Worm (Caenorhabditis elegans) whole organism, L1 larva: ENCODE data around the gene F18E3.11.
"Not testable (repeated sequence)": the region's sequence is repeated elsewhere in the genome, so short reads cannot be mapped to it uniquely, and the experiment has no call there.

Experiments
- blmp-1 ChIP-seq: fragments of 150-350 bp; optimal IDR thresholded peaks from 2 replicates; lab custom pipeline; 2014; ENCODE audit warnings: missing biosample characterization, missing genetic modification characterization
- ceh-82 ChIP-seq, 3 experiments: fragments of 150-350 bp in 1 of 3; sonication (generic microtip) in 2 of 3; optimal IDR thresholded peaks; 2 replicates each; lab custom pipeline; 2014 to 2017; ENCODE audit warnings: missing biosample characterization in 3 of 3, missing genetic modification characterization in 3 of 3
- ceh-88 ChIP-seq: fragments of 200-800 bp; sonication (Bioruptor generic); IDR thresholded peaks from 2 replicates; pipeline ENCODE4 v1.3.6; 2022; ENCODE audit warnings: missing genetic modification characterization, missing compliant biosample characterization
- efl-1 ChIP-seq, 4 experiments: fragments of 150-350 bp; optimal IDR thresholded peaks in 3 of 4; peaks in 1 of 4; 1 replicate in 1 of 4; 2 replicates in 3 of 4; lab custom pipeline; 2014; ENCODE audit warnings: missing biosample characterization in 2 of 4, missing genetic modification characterization in 2 of 4, missing genetic modification reagents in 2 of 4
- efl-3 ChIP-seq: fragments of 200-800 bp; sonication (Bioruptor generic); optimal IDR thresholded peaks from 2 replicates; lab custom pipeline; 2018; ENCODE audit warnings: mild to moderate bottlenecking, missing genetic modification characterization, missing compliant biosample characterization
- elt-2 ChIP-seq: sonication (generic microtip); optimal IDR thresholded peaks from 2 replicates; lab custom pipeline; 2016; ENCODE audit warnings: missing genetic modification characterization, mild to moderate bottlenecking, inconsistent platforms, missing compliant biosample characterization, missing genetic modification reagents
- elt-3 ChIP-seq, 6 experiments: fragments of 150-350 bp in 1 of 6; sonication (generic microtip); optimal IDR thresholded peaks; 2 replicates each; lab custom pipeline; 2017 to 2018; ENCODE audit warnings: missing biosample characterization in 6 of 6, missing genetic modification characterization in 6 of 6, inconsistent platforms in 1 of 6
- ets-5 ChIP-seq: fragments of 200-800 bp; sonication (Bioruptor generic); IDR thresholded peaks from 2 replicates; pipeline ENCODE4 v1.3.6; 2022; ENCODE audit warnings: missing genetic modification characterization, missing compliant biosample characterization
- fkh-4 ChIP-seq: sonication (generic microtip); optimal IDR thresholded peaks from 2 replicates; lab custom pipeline; 2016; ENCODE audit warnings: missing compliant biosample characterization, missing genetic modification characterization, borderline replicate concordance
- fkh-8 ChIP-seq: sonication (generic microtip); optimal IDR thresholded peaks from 2 replicates; lab custom pipeline; 2016; ENCODE audit warnings: mild to moderate bottlenecking, missing genetic modification characterization, missing compliant biosample characterization
- hlh-17 ChIP-seq: fragments of 200-800 bp; sonication (Bioruptor generic); optimal IDR thresholded peaks from 2 replicates; lab custom pipeline; 2018; ENCODE audit warnings: missing genetic modification characterization, mild to moderate bottlenecking, missing compliant biosample characterization, moderate library complexity, borderline replicate concordance
- isw-1 ChIP-seq: fragments of 200-800 bp; sonication (Bioruptor generic); IDR thresholded peaks from 2 replicates; pipeline ENCODE4 v1.3.6; 2022; ENCODE audit warnings: missing genetic modification characterization, missing compliant biosample characterization
- jun-1 ChIP-seq: fragments of 150-350 bp; optimal IDR thresholded peaks from 2 replicates; lab custom pipeline; 2014; ENCODE audit warnings: missing biosample characterization, missing genetic modification reagents, missing genetic modification characterization
- lin-14 ChIP-seq: fragments of 200-800 bp; sonication (Bioruptor generic); optimal IDR thresholded peaks from 2 replicates; lab custom pipeline; 2018; ENCODE audit warnings: mild to moderate bottlenecking, missing genetic modification characterization, moderate library complexity, missing compliant biosample characterization
- lin-15B ChIP-seq: fragments of 150-350 bp; sonication (generic microtip); optimal IDR thresholded peaks from 3 replicates; lab custom pipeline; 2014; ENCODE audit warnings: missing biosample characterization, missing genetic modification characterization
- mab-9 ChIP-seq: fragments of 200-800 bp; sonication (Bioruptor generic); IDR thresholded peaks from 2 replicates; pipeline ENCODE4 v1.3.6; 2022; ENCODE audit warnings: missing genetic modification reagents, missing genetic modification characterization, missing compliant biosample characterization
- mef-2 ChIP-seq: fragments of 150-350 bp; optimal IDR thresholded peaks from 2 replicates; lab custom pipeline; 2014; ENCODE audit warnings: missing biosample characterization, missing genetic modification characterization
- nhr-19 ChIP-seq: fragments of 200-800 bp; sonication (Bioruptor generic); conservative IDR thresholded peaks from 2 replicates; pipeline ENCODE4 v1.3.6; 2022; ENCODE audit warnings: missing genetic modification characterization, missing compliant biosample characterization
- nhr-20 ChIP-seq: sonication (generic microtip); optimal IDR thresholded peaks from 2 replicates; lab custom pipeline; 2016; ENCODE audit warnings: mild to moderate bottlenecking, missing genetic modification characterization, missing compliant biosample characterization
- nhr-28 ChIP-seq: fragments of 150-350 bp; optimal IDR thresholded peaks from 2 replicates; lab custom pipeline; 2014; ENCODE audit warnings: missing biosample characterization, missing genetic modification characterization
- nhr-71 ChIP-seq: sonication (generic microtip); optimal IDR thresholded peaks from 2 replicates; lab custom pipeline; 2016; ENCODE audit warnings: mild to moderate bottlenecking, missing genetic modification characterization, moderate library complexity, missing compliant biosample characterization
- nhr-76 ChIP-seq: sonication (generic microtip); optimal IDR thresholded peaks from 2 replicates; lab custom pipeline; 2017; ENCODE audit warnings: missing biosample characterization, missing genetic modification characterization
- nhr-77 ChIP-seq: fragments of 150-350 bp; optimal IDR thresholded peaks from 2 replicates; lab custom pipeline; 2014; ENCODE audit warnings: missing biosample characterization, missing genetic modification characterization
- nhr-85 ChIP-seq: sonication (generic microtip); peaks from one replicate; lab custom pipeline; 2016; ENCODE audit warnings: missing genetic modification characterization, inconsistent platforms, missing compliant biosample characterization
- nhr-90 ChIP-seq: sonication (generic microtip); optimal IDR thresholded peaks from 2 replicates; lab custom pipeline; 2016; ENCODE audit warnings: mild to moderate bottlenecking, missing genetic modification characterization, missing compliant biosample characterization; ENCODE audit not compliant: poor library complexity
- snpc-4 ChIP-seq: fragments of 150-350 bp; optimal IDR thresholded peaks from 2 replicates; lab custom pipeline; 2014; ENCODE audit warnings: missing biosample characterization, missing genetic modification characterization
- sptf-1 ChIP-seq: fragments of 150-350 bp; optimal IDR thresholded peaks from 2 replicates; lab custom pipeline; 2014; ENCODE audit warnings: missing biosample characterization, missing genetic modification characterization
- unc-62 ChIP-seq: fragments of 150-350 bp; optimal IDR thresholded peaks from 2 replicates; lab custom pipeline; 2014; ENCODE audit warnings: missing biosample characterization, missing genetic modification reagents, missing genetic modification characterization
- unc-98 ChIP-seq: fragments of 200-800 bp; sonication (Bioruptor generic); IDR thresholded peaks from 2 replicates; pipeline ENCODE4 v1.3.6; 2022; ENCODE audit warnings: missing genetic modification characterization, missing compliant biosample characterization

Gene F18E3.11

ce11 chrV:7437538-7437937, 24.3 kb downstream of the F18E3.11 start, which contains the start of gene F25E5.9 (continued):
- TF ChIP-seq snpc-4 (tag; lab: Kevin White, UChicago) (no peak), fkh-8 (tag; lab: Kevin White, UChicago) (peak; percentile 29), elt-2 (tag; lab: Kevin White, UChicago) (no peak), efl-3 (no peak), hlh-17 (GFP tag; lab: Kevin White, UChicago) (no peak)

- TF ChIP-seq efl-1 (optimal IDR thresholded peaks at IDR 0.05; lab: Kevin White, UChicago): no peak
- peak in 1 of 2 experiments; percentile 58 for TF ChIP-seq efl-1 (GFP tag; optimal IDR thresholded peaks at IDR 0.05 in 1 of 2; lab: Kevin White, UChicago)
- no peak for TF ChIP-seq mab-9 (GFP tag; lab: Robert Waterston, UW)
- TF ChIP-seq nhr-71: no peak
- TF ChIP-seq ceh-88 (GFP tag; lab: Robert Waterston, UW): no peak
- TF ChIP-seq blmp-1: no peak
- no peak for TF ChIP-seq isw-1
Observed at ce11 chrV:7437985-7438384, 24.7 kb downstream of the F18E3.11 start, which contains the start of gene F25E5.16. TSS of gene F25E5.16 (plus strand) at chrV:7438285.

ce11 chrV:7439807-7440206, 26.5 kb downstream of the F18E3.11 start, which contains the start of gene try-13:
TSS of gene try-13 (plus strand) at chrV:7440107.
- TF ChIP-seq sptf-1 (no peak), unc-62 (GFP tag; lab: Kevin White, UChicago) (no peak), efl-1 (optimal IDR thresholded peaks at IDR 0.05; lab: Kevin White, UChicago) (no peak), efl-1 (GFP tag; optimal IDR thresholded peaks at IDR 0.05 in 1 of 2; lab: Kevin White, UChicago) (peak in 1 of 2 experiments; percentile 36)
- TF ChIP-seq, all 84 proteins: peak for 1

- peak; percentile 53; the same call in 1 of the 2 replicates for TF ChIP-seq unc-98 (GFP tag; lab: Robert Waterston, UW)
- 0 out of 2 replicates have a peak, but pooled peaks have one; percentile 52 for TF ChIP-seq ets-5 (GFP tag; lab: Robert Waterston, UW)
- peak; percentile 75 for TF ChIP-seq mab-9 (GFP tag; lab: Robert Waterston, UW)
Observed at ce11 chrV:7443480-7443879, 30.2 kb downstream of the F18E3.11 start.

- not testable (repeated sequence) for TF ChIP-seq nhr-20; nhr-77 (tag; lab: Kevin White, UChicago); lin-15B (tag; lab: Kevin White, UChicago)
Observed at ce11 chrV:7444331-7444730, 31.0 kb downstream of the F18E3.11 start, which contains the start of gene nhr-141. TSS of gene nhr-141 (plus strand) at chrV:7444661.

- TF ChIP-seq blmp-1 (peak; percentile 17), nhr-90 (no peak)
Observed at ce11 chrV:7446965-7447364, 33.7 kb downstream of the F18E3.11 start, which contains the start of gene F25E5.5. TSS of gene F25E5.5 (plus strand) at chrV:7447265.

- TF ChIP-seq efl-1 (optimal IDR thresholded peaks at IDR 0.05; lab: Kevin White, UChicago) (no peak), efl-1 (GFP tag; optimal IDR thresholded peaks at IDR 0.05 in 1 of 2; lab: Kevin White, UChicago) (peak in 1 of 2 experiments; percentile 58), unc-98 (GFP tag; lab: Robert Waterston, UW) (no peak)
- TF ChIP-seq, all 84 proteins: peak for 1
Observed at ce11 chrV:7449303-7449827, 36.1 kb downstream of the F18E3.11 start, which contains the start of gene try-12. TSS of gene try-12 (plus strand) at chrV:7449353.

ce11 chrV:7451421-7451820, 38.1 kb downstream of the F18E3.11 start, which contains the start of gene try-11:
TSS of gene try-11 (plus strand) at chrV:7451721.
- TF ChIP-seq efl-1 (optimal IDR thresholded peaks at IDR 0.05; lab: Kevin White, UChicago) (no peak), efl-1 (GFP tag; optimal IDR thresholded peaks at IDR 0.05 in 1 of 2; lab: Kevin White, UChicago) (peak in 1 of 2 experiments; percentile 24), nhr-19 (GFP tag; lab: Robert Waterston, UW) (no peak)
- TF ChIP-seq, all 84 proteins: peak for 1

- TF ChIP-seq isw-1 (no peak), lin-14 (GFP tag; lab: Kevin White, UChicago) (no peak), nhr-19 (GFP tag; lab: Robert Waterston, UW) (no peak), mef-2 (tag; lab: Kevin White, UChicago) (no peak), blmp-1 (no peak), ceh-82 (tag; optimal IDR thresholded peaks at IDR 0.05; lab: Kevin White, UChicago) (no peak), nhr-28 (tag; lab: Kevin White, UChicago) (no peak), fkh-4 (tag; lab: Kevin White, UChicago) (no peak), nhr-85 (tag; lab: Kevin White, UChicago) (no peak), elt-3 (tag; optimal IDR thresholded peaks at IDR 0.05; lab: Kevin White, UChicago) (no peak), nhr-20 (no peak), nhr-77 (tag; lab: Kevin White, UChicago) (no peak), jun-1 (tag; lab: Kevin White, UChicago) (no peak), nhr-76 (tag; lab: Kevin White, UChicago) (no peak)
- TF ChIP-seq, all 84 proteins: peak for 0
Observed at ce11 chrV:7454236-7454635, 41.0 kb downstream of the F18E3.11 start, which contains the start of gene try-8. TSS of gene try-8 (minus strand) at chrV:7454336.
